Fruit fly (Drosophila melanogaster): ENCODE results near the gene CG3702.

CG3702 gene

DNA sequence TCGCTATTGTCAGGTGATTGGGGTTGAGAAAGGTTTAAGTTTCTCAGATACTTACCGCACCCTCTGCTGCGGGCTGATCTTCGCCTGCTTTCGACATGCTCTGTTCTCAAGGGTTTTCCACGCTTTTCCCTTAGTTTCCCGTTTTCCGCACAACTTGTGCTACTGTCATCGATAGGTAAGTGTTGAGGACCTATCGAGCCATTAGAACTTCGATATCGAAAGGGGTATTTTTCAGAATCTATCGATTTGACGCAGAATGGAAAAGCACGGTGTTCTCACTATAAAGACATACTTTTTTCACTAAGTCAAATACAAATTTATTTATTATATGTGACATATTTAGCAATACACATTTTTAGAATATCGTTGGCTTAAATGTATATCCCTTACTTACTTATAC lies at the start of gene CG3702:
TSS of gene CG3702 (minus strand) at position 306 of the 400 bp plus-strand sequence.
- TF ChIP-seq psq (GFP tag; optimal IDR thresholded peaks at IDR 0.05) (no peak), usp (GFP tag; optimal IDR thresholded peaks at IDR 0.05) (no peak), Mio (GFP tag; optimal IDR thresholded peaks at IDR 0.05) (no peak), woc (GFP tag; optimal IDR thresholded peaks at IDR 0.05) (peak; percentile 29), dmrt93B (GFP tag; optimal IDR thresholded peaks at IDR 0.05) (no peak)

DNA sequence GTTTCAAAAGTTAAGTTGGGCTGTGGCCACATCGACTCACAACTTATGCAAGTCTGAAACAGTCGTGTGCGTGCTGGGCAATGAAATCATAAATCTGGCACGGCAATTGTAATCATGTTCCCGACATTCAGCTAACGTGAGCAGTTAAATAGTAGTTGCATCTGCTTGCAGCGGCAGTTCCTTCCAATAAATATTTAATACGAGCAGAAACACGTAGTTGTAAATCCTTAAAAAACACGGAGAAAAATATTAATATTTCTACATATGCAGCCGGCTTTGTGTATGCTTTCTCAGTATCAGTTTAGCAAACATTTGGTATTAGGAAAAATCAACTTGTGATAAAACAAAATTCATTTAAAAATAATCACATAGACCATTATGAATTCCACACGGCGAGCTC lies 30.4 kb upstream of the CG3702 start, which contains the start of gene CG15425:
TSS of gene CG15425 (plus strand) at position 301 of the 400 bp plus-strand sequence.
- TF ChIP-seq N (GFP tag; optimal IDR thresholded peaks at IDR 0.05) (no peak), fru (GFP tag; optimal IDR thresholded peaks at IDR 0.05) (no peak), Abd-B (GFP tag; optimal IDR thresholded peaks at IDR 0.05) (no peak), dmrt93B (GFP tag; optimal IDR thresholded peaks at IDR 0.05) (no peak), Myc (optimal IDR thresholded peaks at IDR 0.05) (no peak), HLH106 (tag; optimal IDR thresholded peaks at IDR 0.05) (no peak), sv (GFP tag; optimal IDR thresholded peaks at IDR 0.05) (no peak), Hr78 (GFP tag; optimal IDR thresholded peaks at IDR 0.05) (no peak), h (GFP tag; optimal IDR thresholded peaks at IDR 0.05) (no peak), Dif (GFP tag; optimal IDR thresholded peaks at IDR 0.05; ENCODE audit: partially characterized antibody) (no peak), OdsH (GFP tag; optimal IDR thresholded peaks at IDR 0.05) (no peak)

DNA sequence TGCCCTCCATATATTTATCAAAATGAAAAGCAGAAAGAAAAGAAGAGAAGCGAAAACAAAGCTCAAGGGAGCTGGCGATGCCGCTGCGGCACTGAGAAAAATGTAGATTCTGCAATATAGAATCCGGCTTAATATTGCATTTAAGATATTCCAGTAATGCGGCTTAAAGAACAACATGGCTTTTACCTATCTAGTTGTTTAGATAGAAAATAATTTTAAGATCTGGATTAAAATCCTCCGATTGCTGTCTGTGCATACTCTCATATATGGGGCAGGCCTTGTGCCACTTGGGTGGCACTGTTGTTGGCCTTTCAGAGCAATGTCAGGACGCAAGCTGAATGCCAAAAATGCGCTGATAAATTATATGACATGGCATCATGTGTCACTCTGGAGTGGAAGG lies 28.0 kb upstream of the CG3702 start:
- TF ChIP-seq CrebA (GFP tag; optimal IDR thresholded peaks at IDR 0.05; ENCODE audit: borderline replicate concordance) (no peak), ey (GFP tag; optimal IDR thresholded peaks at IDR 0.05) (no peak), dl (GFP tag; optimal IDR thresholded peaks at IDR 0.05; ENCODE audit: insufficient read depth in 1 of 2, partially characterized antibody in 2 of 2) (no peak), foxo (GFP tag; optimal IDR thresholded peaks at IDR 0.05) (no peak), CG9705 (GFP tag; optimal IDR thresholded peaks at IDR 0.05) (no peak)

DNA sequence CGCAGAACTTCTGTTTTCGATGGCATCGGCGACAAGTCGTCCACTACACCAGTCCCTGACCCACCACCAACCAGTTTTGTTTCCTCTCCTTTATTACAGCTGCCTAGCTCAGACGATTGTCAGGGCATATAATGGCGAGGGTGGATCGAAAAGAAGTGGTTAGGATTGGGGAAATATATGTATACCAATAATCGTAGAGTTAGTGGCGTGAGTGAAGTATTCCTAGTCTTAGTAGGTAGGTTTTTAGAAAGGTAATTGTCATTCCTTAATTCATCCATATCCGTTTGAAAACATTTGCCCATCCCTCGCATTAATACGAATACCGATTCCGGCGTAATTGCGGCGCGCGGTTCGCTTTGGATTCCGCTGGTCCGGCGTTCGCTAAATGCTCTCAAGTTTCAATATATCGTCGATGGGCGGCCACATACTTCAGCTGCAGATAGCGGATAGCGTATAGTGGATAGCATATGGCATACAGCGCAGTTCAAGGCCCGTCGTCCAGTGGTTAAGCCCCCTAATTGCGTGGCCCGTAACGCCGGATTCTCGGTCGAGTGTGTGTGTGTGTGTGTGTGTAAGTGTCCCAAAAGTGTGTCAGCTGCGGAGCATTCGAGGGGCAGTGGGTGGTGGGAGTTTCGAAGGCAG lies 26.1 kb upstream of the CG3702 start:
- TF ChIP-seq ey (GFP tag; optimal IDR thresholded peaks at IDR 0.05): no peak
- no peak for TF ChIP-seq h (GFP tag; optimal IDR thresholded peaks at IDR 0.05)

DNA sequence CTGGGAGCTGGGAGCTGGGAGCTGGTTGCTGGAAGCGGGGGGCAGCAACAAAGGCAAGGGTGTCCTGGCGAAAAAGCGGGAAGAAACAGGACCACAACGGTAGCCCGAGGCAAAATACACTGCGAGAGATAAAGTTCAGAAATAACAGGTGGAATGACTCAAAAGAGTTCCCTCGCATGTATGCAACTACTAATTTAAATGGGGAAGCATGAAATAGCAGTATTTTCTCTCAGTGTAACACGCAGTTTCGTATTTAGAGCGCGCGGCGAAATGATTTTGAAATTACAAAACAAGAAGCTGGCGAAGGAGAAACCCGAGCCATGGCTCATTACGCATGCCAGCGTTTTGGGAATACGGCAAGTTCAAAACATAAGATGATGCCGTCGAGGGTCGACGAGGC lies 21.4 kb upstream of the CG3702 start:
- TF ChIP-seq brk (GFP tag; optimal IDR thresholded peaks at IDR 0.05): no peak
- no peak for TF ChIP-seq CG9705 (GFP tag; optimal IDR thresholded peaks at IDR 0.05)
- TF ChIP-seq dl (GFP tag; optimal IDR thresholded peaks at IDR 0.05; ENCODE audit: insufficient read depth in 1 of 2, partially characterized antibody in 2 of 2): no peak
- TF ChIP-seq br (GFP tag; optimal IDR thresholded peaks at IDR 0.05): no peak
- no peak for TF ChIP-seq Sp1 (GFP tag; optimal IDR thresholded peaks at IDR 0.05)
- TF ChIP-seq Hnf4 (GFP tag; optimal IDR thresholded peaks at IDR 0.05): no peak
- no peak for TF ChIP-seq woc (GFP tag; optimal IDR thresholded peaks at IDR 0.05)

DNA sequence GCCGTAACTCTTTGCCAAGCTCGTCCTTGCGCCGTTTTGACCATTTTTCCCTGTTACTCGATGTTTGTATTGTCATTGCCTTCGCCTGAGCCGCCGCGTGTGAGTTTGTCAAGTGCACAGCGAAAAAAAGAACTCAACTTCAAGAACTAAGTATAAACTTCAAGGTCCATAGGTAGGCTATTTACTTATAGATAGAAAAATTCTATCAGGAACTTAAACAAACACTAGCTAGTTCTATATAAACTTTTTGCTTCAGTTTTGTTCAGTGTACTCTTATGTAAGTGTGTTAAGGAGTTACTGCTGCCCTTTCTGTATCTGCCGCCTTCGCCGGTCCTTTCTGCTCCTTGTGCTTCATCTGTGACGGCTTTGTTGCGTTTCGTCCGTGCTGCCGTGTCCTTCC lies 19.5 kb upstream of the CG3702 start:
- no peak for TF ChIP-seq rgr (GFP tag; optimal IDR thresholded peaks at IDR 0.05)
- TF ChIP-seq N (GFP tag; optimal IDR thresholded peaks at IDR 0.05): no peak
- no peak for TF ChIP-seq sv (GFP tag; optimal IDR thresholded peaks at IDR 0.05)
- TF ChIP-seq Abd-B (GFP tag; optimal IDR thresholded peaks at IDR 0.05): no peak
- no peak for TF ChIP-seq brk (GFP tag; optimal IDR thresholded peaks at IDR 0.05)
- TF ChIP-seq Sp1 (GFP tag; optimal IDR thresholded peaks at IDR 0.05): no peak
- no peak for TF ChIP-seq Vsx2 (GFP tag; optimal IDR thresholded peaks at IDR 0.05; ENCODE audit: partially characterized antibody)
- TF ChIP-seq fru (GFP tag; optimal IDR thresholded peaks at IDR 0.05): no peak
- TF ChIP-seq HLH106 (tag; optimal IDR thresholded peaks at IDR 0.05): no peak
- TF ChIP-seq usp (GFP tag; optimal IDR thresholded peaks at IDR 0.05): no peak
- TF ChIP-seq Jra (GFP tag; optimal IDR thresholded peaks at IDR 0.05): no peak
- TF ChIP-seq dmrt93B (GFP tag; optimal IDR thresholded peaks at IDR 0.05): no peak
- no peak for TF ChIP-seq CG9705 (GFP tag; optimal IDR thresholded peaks at IDR 0.05)
- no peak for TF ChIP-seq Myc (optimal IDR thresholded peaks at IDR 0.05)
- TF ChIP-seq tai (GFP tag; optimal IDR thresholded peaks at IDR 0.05): no peak
- TF ChIP-seq ey (GFP tag; optimal IDR thresholded peaks at IDR 0.05): no peak
- TF ChIP-seq Rel (GFP tag; optimal IDR thresholded peaks at IDR 0.05): no peak
- no peak for TF ChIP-seq Rel (tag; optimal IDR thresholded peaks at IDR 0.05)
- no peak for TF ChIP-seq sage (GFP tag; optimal IDR thresholded peaks at IDR 0.05)
- TF ChIP-seq Mio (GFP tag; optimal IDR thresholded peaks at IDR 0.05): no peak
- TF ChIP-seq Hr78 (GFP tag; optimal IDR thresholded peaks at IDR 0.05): no peak
